Fruit fly (Drosophila melanogaster) whole organism, embryonic: ENCODE measurements around the gene rno.

Source experiments
- Abd-B ChIP-seq: fragments of 200-800 bp; sonication (Bioruptor generic); optimal IDR thresholded peaks from 2 replicates; lab custom pipeline; 2018; ENCODE audit warnings: missing biosample characterization, mild to moderate bottlenecking, missing genetic modification characterization, moderate library complexity
- B-H2 ChIP-seq: fragments of 200-800 bp; sonication (Bioruptor generic); optimal IDR thresholded peaks from 2 replicates; lab custom pipeline; 2018; ENCODE audit warnings: missing biosample characterization, mild to moderate bottlenecking, missing genetic modification characterization
- CG13424 ChIP-seq: fragments of 200-800 bp; sonication (Bioruptor generic); optimal IDR thresholded peaks from 2 replicates; lab custom pipeline; 2019; ENCODE audit warnings: missing biosample characterization, mild to moderate bottlenecking, missing genetic modification characterization, moderate library complexity
- CG13624 ChIP-seq: fragments of 200-800 bp; sonication (Bioruptor generic); optimal IDR thresholded peaks from 2 replicates; lab custom pipeline; 2016; ENCODE audit warnings: missing biosample characterization, missing genetic modification characterization
- CG14710 ChIP-seq: fragments of 200-800 bp; sonication (Bioruptor generic); optimal IDR thresholded peaks from 3 replicates; lab custom pipeline; 2019; ENCODE audit warnings: missing biosample characterization, mild to moderate bottlenecking, missing genetic modification characterization, moderate library complexity
- CG1647 ChIP-seq: fragments of 200-800 bp; sonication (Bioruptor generic); optimal IDR thresholded peaks from 3 replicates; lab custom pipeline; 2016; ENCODE audit warnings: missing biosample characterization, missing genetic modification characterization
- CG17829 ChIP-seq: fragments of 200-800 bp; optimal IDR thresholded peaks from 2 replicates; lab custom pipeline; 2019; ENCODE audit warnings: missing biosample characterization, mild to moderate bottlenecking, missing genetic modification characterization, moderate library complexity
- CG2129 ChIP-seq: fragments of 200-800 bp; sonication (Bioruptor generic); IDR thresholded peaks from 2 replicates; pipeline ENCODE4 v1.3.6; 2022; ENCODE audit warnings: missing biosample characterization, missing genetic modification characterization; ENCODE audit not compliant: partially characterized antibody
- CG2875 ChIP-seq: fragments of 200-800 bp; sonication (Bioruptor generic); optimal IDR thresholded peaks from 2 replicates; lab custom pipeline; 2017; ENCODE audit warnings: missing biosample characterization, mild to moderate bottlenecking, missing genetic modification characterization, missing genetic modification reagents
- CG2889 ChIP-seq: fragments of 200-800 bp; sonication (Bioruptor generic); IDR thresholded peaks from 3 replicates; pipeline ENCODE4 v1.3.6; 2022; ENCODE audit warnings: missing biosample characterization, missing genetic modification characterization
- CG3407 ChIP-seq: fragments of 200-800 bp; sonication (Bioruptor generic); optimal IDR thresholded peaks from 2 replicates; lab custom pipeline; 2018; ENCODE audit warnings: missing biosample characterization, mild to moderate bottlenecking, missing genetic modification characterization
- CG34422 ChIP-seq: fragments of 200-800 bp; sonication (Bioruptor generic); IDR thresholded peaks from 3 replicates; pipeline ENCODE4 v1.3.6; 2022; ENCODE audit warnings: missing biosample characterization, missing genetic modification characterization
- CG6175 ChIP-seq: fragments of 200-800 bp; sonication (Bioruptor generic); IDR thresholded peaks from 3 replicates; pipeline ENCODE4 v1.3.6; 2022; ENCODE audit warnings: missing biosample characterization, missing genetic modification characterization
- CG8290 ChIP-seq, 3 experiments: fragments of 200-800 bp; sonication (Bioruptor generic); optimal IDR thresholded peaks; 2 replicates each; lab custom pipeline; 2016 to 2019; ENCODE audit warnings: missing biosample characterization in 3 of 3, missing genetic modification characterization in 3 of 3, mild to moderate bottlenecking in 2 of 3, moderate library complexity in 1 of 3
- CG9609 ChIP-seq: fragments of 200-800 bp; sonication (Bioruptor generic); optimal IDR thresholded peaks from 3 replicates; lab custom pipeline; 2016; ENCODE audit warnings: missing biosample characterization, missing genetic modification characterization
- D ChIP-seq, 2 experiments: fragments of 200-800 bp in 1 of 2; fragments of >200 bp in 1 of 2; sonication (Bioruptor generic) in 1 of 2; optimal IDR thresholded peaks; 2 replicates in 1 of 2; 3 replicates in 1 of 2; lab custom pipeline; 2017; ENCODE audit warnings: mild to moderate bottlenecking in 1 of 2, missing biosample characterization in 1 of 2, missing genetic modification characterization in 1 of 2, missing genetic modification reagents in 1 of 2
- Deaf1 ChIP-seq: fragments of 200-800 bp; optimal IDR thresholded peaks from 3 replicates; lab custom pipeline; 2019; ENCODE audit warnings: missing biosample characterization, mild to moderate bottlenecking, missing genetic modification characterization, moderate library complexity
- Dip2 ChIP-seq: fragments of 200-800 bp; sonication (Bioruptor generic); IDR thresholded peaks from 2 replicates; pipeline ENCODE4 v1.3.6; 2022; ENCODE audit warnings: missing biosample characterization, missing genetic modification characterization
- Fer1 ChIP-seq: fragments of 200-800 bp; sonication (Bioruptor generic); optimal IDR thresholded peaks from 2 replicates; lab custom pipeline; 2017; ENCODE audit warnings: missing biosample characterization, mild to moderate bottlenecking, missing genetic modification characterization
- Fer3 ChIP-seq: fragments of 200-800 bp; sonication (Bioruptor generic); optimal IDR thresholded peaks from 2 replicates; lab custom pipeline; 2018; ENCODE audit warnings: missing biosample characterization, mild to moderate bottlenecking, missing genetic modification characterization, moderate library complexity
- Hr51 ChIP-seq, 2 experiments: fragments of 200-800 bp; sonication (Bioruptor generic); optimal IDR thresholded peaks; 2 replicates in 1 of 2; 3 replicates in 1 of 2; lab custom pipeline; 2016 to 2018; ENCODE audit warnings: missing biosample characterization in 2 of 2, missing genetic modification characterization in 2 of 2, mild to moderate bottlenecking in 1 of 2, moderate library complexity in 1 of 2
- Hr78 ChIP-seq, 2 experiments: fragments of 200-800 bp in 1 of 2; fragments of >200 bp in 1 of 2; sonication (Bioruptor generic) in 1 of 2; optimal IDR thresholded peaks; 2 replicates each; lab custom pipeline; 2017 to 2019; ENCODE audit warnings: missing biosample characterization in 2 of 2, missing genetic modification characterization in 2 of 2, mild to moderate bottlenecking in 1 of 2, moderate library complexity in 1 of 2
- Myb ChIP-seq: fragments of 200-800 bp; sonication (Bioruptor generic); optimal IDR thresholded peaks from 2 replicates; lab custom pipeline; 2016; ENCODE audit warnings: missing biosample characterization, missing genetic modification characterization
- Sin3A ChIP-seq: fragments of >200 bp; optimal IDR thresholded peaks from 2 replicates; lab custom pipeline; 2018
- Spps ChIP-seq: fragments of 200-800 bp; sonication (Bioruptor generic); optimal IDR thresholded peaks from 2 replicates; lab custom pipeline; 2018; ENCODE audit warnings: missing biosample characterization, mild to moderate bottlenecking, missing genetic modification characterization
- Trl ChIP-seq, 3 experiments: fragments of >200 bp in 2 of 3; fragments of 200-800 bp in 1 of 3; sonication (Bioruptor generic) in 1 of 3; optimal IDR thresholded peaks; 2 replicates in 1 of 3; 3 replicates in 2 of 3; lab custom pipeline; 2016 to 2017; ENCODE audit warnings: missing biosample characterization in 1 of 3, missing genetic modification characterization in 1 of 3
- Xbp1 ChIP-seq: fragments of 200-800 bp; sonication (Bioruptor generic); optimal IDR thresholded peaks from 3 replicates; lab custom pipeline; 2016; ENCODE audit warnings: missing biosample characterization, mild to moderate bottlenecking, missing genetic modification characterization
- YL-1 ChIP-seq: fragments of 200-800 bp; sonication (Bioruptor generic); optimal IDR thresholded peaks from 3 replicates; lab custom pipeline; 2017; ENCODE audit warnings: missing biosample characterization, mild to moderate bottlenecking, missing genetic modification characterization
- bsh ChIP-seq, 2 experiments: fragments of 200-800 bp; sonication (Bioruptor generic); optimal IDR thresholded peaks; 2 replicates each; lab custom pipeline; 2017 to 2018; ENCODE audit warnings: mild to moderate bottlenecking in 2 of 2, missing biosample characterization in 2 of 2, missing genetic modification characterization in 2 of 2, moderate library complexity in 1 of 2
- cad ChIP-seq: fragments of >200 bp; optimal IDR thresholded peaks from 2 replicates; lab custom pipeline; 2017; ENCODE audit warnings: missing biosample characterization, missing genetic modification characterization
- ci ChIP-seq: fragments of 200-800 bp; sonication (Bioruptor generic); IDR thresholded peaks from 3 replicates; pipeline ENCODE4 v1.3.6; 2022; ENCODE audit warnings: missing biosample characterization, missing genetic modification characterization
- ftz-f1 ChIP-seq: fragments of 200-800 bp; sonication (Bioruptor generic); optimal IDR thresholded peaks from 2 replicates; lab custom pipeline; 2016; ENCODE audit warnings: missing biosample characterization, missing genetic modification characterization
- grn ChIP-seq: fragments of 200-800 bp; sonication (Bioruptor generic); optimal IDR thresholded peaks from 3 replicates; lab custom pipeline; 2017; ENCODE audit warnings: missing biosample characterization, missing genetic modification characterization
- gro ChIP-seq: fragments of 200-800 bp; sonication (Bioruptor generic); optimal IDR thresholded peaks from 2 replicates; lab custom pipeline; 2016; ENCODE audit warnings: missing biosample characterization, missing genetic modification characterization
- klu ChIP-seq: fragments of 200-800 bp; sonication (Bioruptor generic); IDR thresholded peaks from 2 replicates; pipeline ENCODE4 v1.3.6; 2022; ENCODE audit warnings: missing biosample characterization, missing genetic modification characterization
- lola ChIP-seq, 3 experiments: fragments of >200 bp in 2 of 3; fragments of 200-800 bp in 1 of 3; sonication (Bioruptor generic) in 1 of 3; optimal IDR thresholded peaks; 2 replicates each; lab custom pipeline; 2017 to 2019; ENCODE audit warnings: missing biosample characterization in 3 of 3, missing genetic modification characterization in 3 of 3, mild to moderate bottlenecking in 1 of 3, moderate library complexity in 1 of 3
- lov ChIP-seq, 2 experiments: fragments of 200-800 bp in 1 of 2; fragments of >200 bp in 1 of 2; sonication (Bioruptor generic) in 1 of 2; IDR thresholded peaks in 1 of 2; optimal IDR thresholded peaks in 1 of 2; 2 replicates in 1 of 2; 3 replicates in 1 of 2; pipeline versions ENCODE4 v1.3.6 to Lab custom; 2017 to 2022; ENCODE audit warnings: missing biosample characterization in 1 of 2, missing genetic modification characterization in 1 of 2
- pzg ChIP-seq: fragments of 200-800 bp; sonication (Bioruptor generic); optimal IDR thresholded peaks from 3 replicates; lab custom pipeline; 2018; ENCODE audit warnings: missing biosample characterization, mild to moderate bottlenecking, missing genetic modification characterization, moderate library complexity
- shn ChIP-seq: fragments of 200-800 bp; sonication (Bioruptor generic); optimal IDR thresholded peaks from 3 replicates; lab custom pipeline; 2016; ENCODE audit warnings: missing biosample characterization, missing genetic modification characterization
- sim ChIP-seq: fragments of 200-800 bp; sonication (Bioruptor generic); IDR thresholded peaks from 2 replicates; pipeline ENCODE4 v1.3.6; 2022; ENCODE audit warnings: missing biosample characterization, missing genetic modification characterization
- slbo ChIP-seq: fragments of 200-800 bp; sonication (Bioruptor generic); IDR thresholded peaks from 2 replicates; pipeline ENCODE4 v1.3.6; 2022; ENCODE audit warnings: missing biosample characterization, missing genetic modification characterization
- stwl ChIP-seq: fragments of 200-800 bp; sonication (Bioruptor generic); optimal IDR thresholded peaks from 3 replicates; lab custom pipeline; 2018; ENCODE audit warnings: missing biosample characterization, mild to moderate bottlenecking, missing genetic modification characterization, moderate library complexity
- sug ChIP-seq: fragments of 200-800 bp; optimal IDR thresholded peaks from 2 replicates; lab custom pipeline; 2019; ENCODE audit warnings: missing biosample characterization, mild to moderate bottlenecking, missing genetic modification characterization, moderate library complexity
- zen ChIP-seq: fragments of 200-800 bp; sonication (Bioruptor generic); optimal IDR thresholded peaks from 3 replicates; lab custom pipeline; 2018; ENCODE audit warnings: missing biosample characterization, mild to moderate bottlenecking, missing genetic modification characterization, moderate library complexity
- zf30C ChIP-seq: fragments of 200-800 bp; sonication (Bioruptor generic); optimal IDR thresholded peaks from 3 replicates; lab custom pipeline; 2018; ENCODE audit warnings: missing biosample characterization, mild to moderate bottlenecking, missing genetic modification characterization

rno gene

dm6 chr3L:205723-206284, 6.2 kb upstream of the rno start, which contains the start of the genes Gk1 and CG13876 (continued):
- TF ChIP-seq D (optimal IDR thresholded peaks at IDR 0.05; lab: Kevin White, UChicago) (no peak), D (GFP tag; optimal IDR thresholded peaks at IDR 0.05; lab: Kevin White, UChicago) (peak; percentile 84), CG34422 (GFP tag; lab: Robert Waterston, UW) (peak; percentile 93), Hr78 (GFP tag; optimal IDR thresholded peaks at IDR 0.05; lab: Kevin White, UChicago) (no peak)

dm6 chr3L:203536-204135, 4.1 kb upstream of the rno start, which contains the start of gene NitFhit:
Gene NitFhit (plus strand): TSS chr3L:203730.
- no peak for TF ChIP-seq shn
- TF ChIP-seq CG1647: no peak
- TF ChIP-seq zf30C (GFP tag; lab: Kevin White, UChicago): no peak
- no peak for TF ChIP-seq CG17829 (tag; lab: Kevin White, UChicago)
- TF ChIP-seq CG8290 (GFP tag; optimal IDR thresholded peaks at IDR 0.05; lab: Kevin White, UChicago): no peak
- TF ChIP-seq CG8290 (tag; optimal IDR thresholded peaks at IDR 0.05; lab: Kevin White, UChicago): peak in 1 of 2 experiments; percentile 17
- peak; percentile 65 for TF ChIP-seq pzg (GFP tag; lab: Kevin White, UChicago)
- no peak for TF ChIP-seq CG2889
- peak; percentile 34 for TF ChIP-seq B-H2 (GFP tag; lab: Kevin White, UChicago)
- no peak for TF ChIP-seq CG6175
- no peak for TF ChIP-seq klu (GFP tag; lab: Robert Waterston, UW)
- TF ChIP-seq Spps (tag; lab: Kevin White, UChicago): no peak
- TF ChIP-seq CG3407 (GFP tag; lab: Kevin White, UChicago): no peak
- TF ChIP-seq cad: no peak
- no peak for TF ChIP-seq CG9609 (GFP tag; lab: Kevin White, UChicago)
- no peak for TF ChIP-seq CG13624
- TF ChIP-seq Abd-B (GFP tag; lab: Kevin White, UChicago): no peak
- peak; percentile 95 for TF ChIP-seq Myb
- peak; percentile 45; the same call in 1 of the 3 replicates for TF ChIP-seq ci (GFP tag; lab: Robert Waterston, UW)
- TF ChIP-seq lola (GFP tag; optimal IDR thresholded peaks at IDR 0.05; lab: Kevin White, UChicago): no peak
- TF ChIP-seq Trl (optimal IDR thresholded peaks at IDR 0.05; lab: Kevin White, UChicago): peak in 1 of 2 experiments; percentile 18
- TF ChIP-seq Trl (GFP tag; optimal IDR thresholded peaks at IDR 0.05; lab: Kevin White, UChicago): no peak
- peak; percentile 91 for TF ChIP-seq grn
- TF ChIP-seq Deaf1 (tag; lab: Kevin White, UChicago): no peak
- TF ChIP-seq CG14710 (tag; lab: Kevin White, UChicago): peak; percentile 100
- TF ChIP-seq CG2129 (GFP tag; lab: Robert Waterston, UW): no peak
- TF ChIP-seq gro (GFP tag; lab: Kevin White, UChicago): no peak
- peak in 1 of 2 experiments; percentile 21 for TF ChIP-seq bsh (GFP tag; optimal IDR thresholded peaks at IDR 0.05; lab: Kevin White, UChicago)
- no peak for TF ChIP-seq Hr51 (GFP tag; optimal IDR thresholded peaks at IDR 0.05; lab: Kevin White, UChicago)
- peak; percentile 66 for TF ChIP-seq YL-1 (GFP tag; lab: Kevin White, UChicago)
- peak; percentile 10 for TF ChIP-seq Fer1 (GFP tag; lab: Kevin White, UChicago)
- TF ChIP-seq sim (GFP tag; lab: Robert Waterston, UW): no peak
- peak; percentile 36 for TF ChIP-seq sug (tag; lab: Kevin White, UChicago)
- peak; percentile 31 for TF ChIP-seq stwl (tag; lab: Kevin White, UChicago)
- no peak for TF ChIP-seq lov (optimal IDR thresholded peaks at IDR 0.05; lab: Kevin White, UChicago)
- TF ChIP-seq lov (GFP tag; IDR thresholded peaks at IDR 0.05; lab: Robert Waterston, UW): no peak
- peak; percentile 31 for TF ChIP-seq Sin3A (lab: Kevin White, UChicago)
- no peak for TF ChIP-seq ftz-f1 (GFP tag; lab: Kevin White, UChicago)
- no peak for TF ChIP-seq zen (tag; lab: Kevin White, UChicago)
- TF ChIP-seq slbo (GFP tag; lab: Robert Waterston, UW): 0 out of 2 replicates have a peak, but pooled peaks have one; percentile 4
- no peak for TF ChIP-seq Dip2
- TF ChIP-seq Fer3 (tag; lab: Kevin White, UChicago): no peak
- no peak for TF ChIP-seq CG13424 (tag; lab: Kevin White, UChicago)
- no peak for TF ChIP-seq CG2875 (GFP tag; lab: Kevin White, UChicago)
- peak; percentile 2 for TF ChIP-seq Xbp1 (GFP tag; lab: Kevin White, UChicago)
